Fruit fly (Drosophila melanogaster): ENCODE data around the gene CG33995.
A peak's percentile ranks its signal among the peaks of the same experiment; 100 is the strongest.

CG33995 gene

dm6 chr2L:5060952-5061478 is 17.9 kb downstream of the CG33995 start (continued):
- TF ChIP-seq Mrtf (GFP tag; IDR thresholded peaks at IDR 0.05): peak; percentile 36; the same call in 2 of the 3 replicates
- TF ChIP-seq MESR4 (GFP tag; optimal IDR thresholded peaks at IDR 0.05): no peak
- TF ChIP-seq dan (GFP tag; IDR thresholded peaks at IDR 0.05): no peak
- peak; percentile 25 for TF ChIP-seq Max (GFP tag; optimal IDR thresholded peaks at IDR 0.05)
- TF ChIP-seq CG17385 (GFP tag; optimal IDR thresholded peaks at IDR 0.05): peak; percentile 67
- TF ChIP-seq aop (GFP tag; IDR thresholded peaks at IDR 0.05): no peak
- TF ChIP-seq so (GFP tag; IDR thresholded peaks at IDR 0.05): peak; percentile 91
- peak; percentile 55; the same call in 1 of the 3 replicates for TF ChIP-seq C15 (GFP tag; IDR thresholded peaks at IDR 0.05)
- peak; percentile 64 for TF ChIP-seq Blimp-1 (GFP tag; optimal IDR thresholded peaks at IDR 0.05)
- no peak for TF ChIP-seq CG10431 (GFP tag; optimal IDR thresholded peaks at IDR 0.05)
- TF ChIP-seq Kr (GFP tag; optimal IDR thresholded peaks at IDR 0.05): no peak
- peak; percentile 82 for TF ChIP-seq exex (tag; optimal IDR thresholded peaks at IDR 0.05)
- peak; percentile 7 for TF ChIP-seq CG17568 (GFP tag; optimal IDR thresholded peaks at IDR 0.05)
- peak; percentile 27 for TF ChIP-seq gro (GFP tag; optimal IDR thresholded peaks at IDR 0.05)
- TF ChIP-seq CG13296 (GFP tag; optimal IDR thresholded peaks at IDR 0.05): peak; percentile 71
- TF ChIP-seq gsb-n (tag; optimal IDR thresholded peaks at IDR 0.05): peak; percentile 32
- peak; percentile 61 for TF ChIP-seq tap (tag; optimal IDR thresholded peaks at IDR 0.05)
- peak; percentile 24 for TF ChIP-seq salm (tag; optimal IDR thresholded peaks at IDR 0.05)
- TF ChIP-seq ham (GFP tag; IDR thresholded peaks at IDR 0.05): no peak
- TF ChIP-seq CG6813 (GFP tag; optimal IDR thresholded peaks at IDR 0.05): peak; percentile 78
- peak; percentile 70 for TF ChIP-seq ranshi (GFP tag; IDR thresholded peaks at IDR 0.05)
- TF ChIP-seq CG12236 (GFP tag; optimal IDR thresholded peaks at IDR 0.05): peak; percentile 27
- no peak for TF ChIP-seq CG17612 (GFP tag; IDR thresholded peaks at IDR 0.05)
- no peak for TF ChIP-seq CG15073 (GFP tag; optimal IDR thresholded peaks at IDR 0.05)
- TF ChIP-seq Dip3 (GFP tag; optimal IDR thresholded peaks at IDR 0.05): peak; percentile 77
- peak; percentile 46 for TF ChIP-seq B-H2 (GFP tag; optimal IDR thresholded peaks at IDR 0.05)
- peak; percentile 43 for TF ChIP-seq CG13123 (GFP tag; optimal IDR thresholded peaks at IDR 0.05)
- TF ChIP-seq CG2875 (GFP tag; optimal IDR thresholded peaks at IDR 0.05): peak; percentile 40
- TF ChIP-seq kni (GFP tag; optimal IDR thresholded peaks at IDR 0.05): peak; percentile 0
- peak; percentile 49 for TF ChIP-seq CG12299 (tag; optimal IDR thresholded peaks at IDR 0.05)
- TF ChIP-seq Dref (GFP tag; IDR thresholded peaks at IDR 0.05): no peak
- no peak for TF ChIP-seq pan (optimal IDR thresholded peaks at IDR 0.05)
- peak in 1 of 2 experiments; percentile 65 for TF ChIP-seq pan (GFP tag; optimal IDR thresholded peaks at IDR 0.05 in 1 of 2, IDR thresholded peaks at IDR 0.05 in 1 of 2)
- TF ChIP-seq jumu (GFP tag; optimal IDR thresholded peaks at IDR 0.05): peak; percentile 68
- TF ChIP-seq CG6765 (GFP tag; optimal IDR thresholded peaks at IDR 0.05): peak; percentile 74
- TF ChIP-seq pita (GFP tag; optimal IDR thresholded peaks at IDR 0.05): no peak
- peak; percentile 63 for TF ChIP-seq ap (GFP tag; IDR thresholded peaks at IDR 0.05)
- TF ChIP-seq stc (GFP tag; IDR thresholded peaks at IDR 0.05): peak; percentile 65
- TF ChIP-seq CG5180 (GFP tag; optimal IDR thresholded peaks at IDR 0.05): peak; percentile 10
- no peak for TF ChIP-seq crol (GFP tag; IDR thresholded peaks at IDR 0.05)
- TF ChIP-seq Chrac-16 (GFP tag; optimal IDR thresholded peaks at IDR 0.05): peak; percentile 46
- no peak for TF ChIP-seq CG3065 (GFP tag; optimal IDR thresholded peaks at IDR 0.05)
- peak; percentile 63 for TF ChIP-seq CG8924 (tag; optimal IDR thresholded peaks at IDR 0.05)
- TF ChIP-seq CG31224 (GFP tag; IDR thresholded peaks at IDR 0.05): peak; percentile 14; the same call in 1 of the 2 replicates
- TF ChIP-seq gfzf (GFP tag; optimal IDR thresholded peaks at IDR 0.05): no peak
- no peak for TF ChIP-seq Spps (tag; optimal IDR thresholded peaks at IDR 0.05)
- peak; percentile 63 for TF ChIP-seq Sox100B (GFP tag; optimal IDR thresholded peaks at IDR 0.05)
- no peak for TF ChIP-seq chinmo (GFP tag; IDR thresholded peaks at IDR 0.05; ENCODE audit: partially characterized antibody)
- no peak for TF ChIP-seq CG4617 (GFP tag; optimal IDR thresholded peaks at IDR 0.05; ENCODE audit: borderline replicate concordance)
- TF ChIP-seq run (tag; optimal IDR thresholded peaks at IDR 0.05): peak; percentile 36
- TF ChIP-seq tgo (GFP tag; IDR thresholded peaks at IDR 0.05): peak; percentile 69; the same call in 2 of the 3 replicates

Data from whole organism, embryonic.